Fruit fly (Drosophila melanogaster) ovary, adult (tissue): Measurements from ENCODE around the gene CG14053.

Experiments
- CG17801 ChIP-seq: fragments of 200-800 bp; optimal IDR thresholded peaks from 2 replicates; lab custom pipeline; 2019; ENCODE audit warnings: missing biosample characterization, mild to moderate bottlenecking, missing genetic modification characterization, moderate library complexity; ENCODE audit not compliant: partially characterized antibody

The CG14053 gene

DNA sequence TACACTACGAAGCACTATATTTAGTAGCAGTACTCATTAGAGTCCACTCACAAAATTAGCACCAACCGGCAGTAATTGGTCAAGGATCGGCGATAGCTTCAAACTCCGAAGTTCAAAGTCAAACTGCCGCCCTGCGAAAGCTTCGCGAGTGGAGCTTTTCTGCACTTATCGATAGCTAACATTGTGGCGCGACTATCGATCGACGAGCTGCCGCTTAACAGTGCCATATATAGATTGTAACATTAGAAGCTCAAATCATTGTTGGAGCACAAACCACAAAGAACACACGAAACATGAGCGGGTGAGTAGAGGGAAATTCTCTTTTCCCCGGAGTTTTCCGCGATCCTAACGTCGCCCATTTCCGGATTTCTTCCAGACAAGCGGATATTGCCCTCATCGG, 48.6 kb downstream of the CG14053 start, which contains the start of gene Pgd:
TSS of gene Pgd (plus strand) at position 23 of the 400 bp plus-strand sequence.
- TF ChIP-seq CG17801 (GFP tag; lab: Kevin White, UChicago): peak; percentile 73

- TF ChIP-seq CG17801 (GFP tag; lab: Kevin White, UChicago): no peak
Measured at dm6 chrX:2142935-2143312, 50.8 kb downstream of the CG14053 start.

DNA sequence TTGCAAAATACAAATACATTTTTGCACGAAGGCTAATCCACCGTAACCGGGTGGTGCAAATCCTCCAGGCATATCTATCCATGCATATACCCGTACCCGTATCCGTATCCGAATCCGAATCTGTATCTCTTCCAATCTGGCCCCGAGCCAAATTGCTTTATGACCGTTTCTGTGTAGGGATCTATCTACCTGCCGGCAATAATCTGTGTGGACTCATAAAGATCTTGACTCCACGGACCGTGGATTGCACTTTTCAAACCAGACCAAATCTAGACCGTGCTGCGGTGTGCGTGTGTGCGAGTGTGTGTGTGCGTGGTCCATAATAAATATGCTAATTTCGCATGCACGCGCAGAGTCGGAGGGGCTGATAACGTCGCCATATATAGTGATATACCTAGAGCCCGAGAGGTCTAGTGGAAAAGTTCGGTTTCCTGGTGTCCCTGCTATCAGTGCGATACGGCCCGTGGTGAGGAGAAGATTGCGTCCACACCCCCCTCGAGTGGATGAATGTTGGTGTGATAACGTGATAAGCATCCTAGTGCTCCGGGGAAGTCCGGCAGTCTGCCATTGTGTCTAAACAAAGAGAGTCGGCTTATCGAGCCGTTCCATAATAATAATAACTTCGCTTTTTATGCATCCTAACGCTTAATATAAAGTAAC, 51.3 kb downstream of the CG14053 start:
- no peak for TF ChIP-seq CG17801 (GFP tag; lab: Kevin White, UChicago)

DNA sequence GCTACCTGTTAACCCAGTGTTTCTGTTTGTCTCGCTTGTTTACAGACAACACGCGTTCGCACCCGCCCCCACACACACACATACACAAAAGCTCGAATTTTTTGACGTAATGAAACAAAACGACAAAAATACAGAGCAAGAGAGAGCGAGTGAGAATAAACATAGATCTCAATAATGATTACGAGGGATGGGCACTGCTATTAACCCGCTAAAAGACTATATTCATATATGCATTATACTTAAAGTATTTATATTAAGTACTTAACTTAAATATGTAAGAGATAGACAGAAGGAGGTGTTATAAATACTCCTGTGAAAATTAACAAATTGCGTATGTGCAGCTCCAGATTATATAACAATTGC, 51.9 kb downstream of the CG14053 start:
- peak; percentile 53 for TF ChIP-seq CG17801 (GFP tag; lab: Kevin White, UChicago)
